Worm (Caenorhabditis elegans): ENCODE results near the gene nhr-130.

- TF ChIP-seq nhr-11 (tag; optimal IDR thresholded peaks at IDR 0.05) (no peak), gei-8 (GFP tag; optimal IDR thresholded peaks at IDR 0.05) (no peak), snpc-4 (tag; optimal IDR thresholded peaks at IDR 0.05) (no peak)
These were observed 41.9 kb upstream of the nhr-130 start, which contains the start of gene R11G11.16 for ce11 chrV:525040-525439.
